Worm (Caenorhabditis elegans) whole organism, early embryonic: ENCODE data around the gene pelo-1.

Source experiments
- ama-1 ChIP-seq: fragments of 150-350 bp; optimal IDR thresholded peaks from 2 replicates; lab custom pipeline; 2014
- ceh-13 ChIP-seq: fragments of 200-800 bp; sonication (Bioruptor generic); optimal IDR thresholded peaks from 2 replicates; lab custom pipeline; 2018; ENCODE audit warnings: mild to moderate bottlenecking, missing genetic modification characterization, missing compliant biosample characterization
- ets-7 ChIP-seq: sonication (generic microtip); optimal IDR thresholded peaks from 2 replicates; lab custom pipeline; 2016; ENCODE audit warnings: missing genotype, missing genetic modification characterization, missing compliant biosample characterization
- hmbx-1 ChIP-seq: sonication (generic microtip); optimal IDR thresholded peaks from 2 replicates; lab custom pipeline; 2016; ENCODE audit warnings: mild to moderate bottlenecking, missing genetic modification characterization, missing compliant biosample characterization
- hnd-1 ChIP-seq: sonication (generic microtip); optimal IDR thresholded peaks from 2 replicates; lab custom pipeline; 2016; ENCODE audit warnings: missing genetic modification characterization, missing compliant biosample characterization
- scrt-1 ChIP-seq: fragments of 200-800 bp; sonication (Bioruptor generic); IDR thresholded peaks from 2 replicates; pipeline ENCODE4 v1.3.6; 2022; ENCODE audit warnings: missing genetic modification characterization, missing compliant biosample characterization
- tbx-11 ChIP-seq: fragments of 200-800 bp; sonication (Bioruptor generic); IDR thresholded peaks from 2 replicates; pipeline ENCODE4 v1.3.6; 2022; ENCODE audit warnings: missing genetic modification characterization, missing compliant biosample characterization
- tbx-37 ChIP-seq: fragments of 200-800 bp; sonication (Bioruptor generic); conservative IDR thresholded peaks from 2 replicates; pipeline ENCODE4 v1.3.6; 2022; ENCODE audit warnings: missing genetic modification reagents, missing genetic modification characterization, missing compliant biosample characterization
- tra-4 ChIP-seq: sonication (generic microtip); optimal IDR thresholded peaks from 2 replicates; lab custom pipeline; 2017; ENCODE audit warnings: missing genetic modification characterization, missing compliant biosample characterization

DNA sequence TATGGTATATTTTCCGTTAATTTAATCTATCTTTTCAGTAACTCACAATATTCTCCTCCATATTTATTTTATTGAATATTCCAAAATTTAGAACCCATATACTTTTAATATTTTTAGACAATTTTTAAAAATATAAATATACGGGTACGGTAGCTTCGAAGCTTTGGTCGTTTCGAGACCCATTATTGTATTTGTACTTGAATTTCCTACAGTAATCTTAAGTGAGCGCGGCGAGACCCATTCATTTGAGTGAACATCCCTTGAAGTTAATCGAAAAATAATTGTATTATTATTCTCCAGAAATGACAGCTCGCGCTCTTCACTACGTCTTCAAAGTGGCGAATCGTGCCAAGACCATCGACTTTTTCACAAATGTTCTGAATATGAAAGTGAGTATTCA is 50.7 kb downstream of the pelo-1 start, which contains the start of gene glod-4:
- TF ChIP-seq hmbx-1 (tag; lab: Kevin White, UChicago) (no peak), ama-1 (no peak), hnd-1 (tag; lab: Kevin White, UChicago) (no peak), tra-4 (tag; lab: Kevin White, UChicago) (no peak), ceh-13 (GFP tag; lab: Kevin White, UChicago) (no peak), tbx-37 (GFP tag; lab: Robert Waterston, UW) (no peak), tbx-11 (GFP tag; lab: Robert Waterston, UW) (no peak), ets-7 (tag; lab: Kevin White, UChicago) (no peak), scrt-1 (GFP tag; lab: Robert Waterston, UW) (no peak)
